Worm (Caenorhabditis elegans) whole organism, early embryonic: ENCODE results near the gene golg-4.

Experiments used
- F13C5.2 ChIP-seq: sonication (generic microtip); optimal IDR thresholded peaks from 2 replicates; lab custom pipeline; 2017; ENCODE audit warnings: mild to moderate bottlenecking, missing genetic modification characterization, inconsistent platforms, missing compliant biosample characterization
- ama-1 ChIP-seq: fragments of 150-350 bp; optimal IDR thresholded peaks from 2 replicates; lab custom pipeline; 2014
- ceh-36 ChIP-seq: sonication (generic microtip); optimal IDR thresholded peaks from 2 replicates; lab custom pipeline; 2016; ENCODE audit warnings: missing genetic modification characterization, inconsistent platforms, missing compliant biosample characterization
- ets-7 ChIP-seq: sonication (generic microtip); optimal IDR thresholded peaks from 2 replicates; lab custom pipeline; 2016; ENCODE audit warnings: missing genotype, missing genetic modification characterization, missing compliant biosample characterization
- flt-1 ChIP-seq: fragments of 200-800 bp; sonication (Bioruptor generic); IDR thresholded peaks from 2 replicates; pipeline ENCODE4 v1.3.6; 2022; ENCODE audit warnings: missing genetic modification characterization, missing compliant biosample characterization
- hnd-1 ChIP-seq: sonication (generic microtip); optimal IDR thresholded peaks from 2 replicates; lab custom pipeline; 2016; ENCODE audit warnings: missing genetic modification characterization, missing compliant biosample characterization
- scrt-1 ChIP-seq: fragments of 200-800 bp; sonication (Bioruptor generic); IDR thresholded peaks from 2 replicates; pipeline ENCODE4 v1.3.6; 2022; ENCODE audit warnings: missing genetic modification characterization, missing compliant biosample characterization
- sea-1 ChIP-seq: fragments of 200-800 bp; sonication (Bioruptor generic); conservative IDR thresholded peaks from 2 replicates; pipeline ENCODE4 v1.3.6; 2022; ENCODE audit warnings: missing genetic modification characterization, missing compliant biosample characterization
- tbx-37 ChIP-seq: fragments of 200-800 bp; sonication (Bioruptor generic); conservative IDR thresholded peaks from 2 replicates; pipeline ENCODE4 v1.3.6; 2022; ENCODE audit warnings: missing genetic modification reagents, missing genetic modification characterization, missing compliant biosample characterization

ce11 chrIII:3390144-3390543 is 15.2 kb upstream of the golg-4 start:
- TF ChIP-seq ama-1 (lab: Kevin White, UChicago) (no peak), hnd-1 (no peak), F13C5.2 (tag; lab: Kevin White, UChicago) (no peak), flt-1 (GFP tag; lab: Robert Waterston, UW) (no peak), ceh-36 (tag; lab: Kevin White, UChicago) (no peak), sea-1 (no peak), ets-7 (tag; lab: Kevin White, UChicago) (no peak), scrt-1 (GFP tag; lab: Robert Waterston, UW) (no peak), tbx-37 (GFP tag; lab: Robert Waterston, UW) (no peak)
